Worm (Caenorhabditis elegans) whole organism, L3 larva: ENCODE data around the gene F53F8.3.

Experiments used
- ceh-82 ChIP-seq: fragments of 150-350 bp; optimal IDR thresholded peaks from 2 replicates; lab custom pipeline; 2014; ENCODE audit warnings: missing biosample characterization, missing genetic modification characterization
- daf-12 ChIP-seq: fragments of 150-350 bp; optimal IDR thresholded peaks from 2 replicates; lab custom pipeline; 2014; ENCODE audit warnings: missing biosample characterization, missing genetic modification reagents, missing genetic modification characterization
- elt-1 ChIP-seq: fragments of 150-350 bp; optimal IDR thresholded peaks from 2 replicates; lab custom pipeline; 2014; ENCODE audit warnings: missing biosample characterization, missing genetic modification characterization
- elt-2 ChIP-seq: sonication (generic microtip); optimal IDR thresholded peaks from 2 replicates; lab custom pipeline; 2016; ENCODE audit warnings: missing genetic modification reagents, mild to moderate bottlenecking, missing genetic modification characterization, missing compliant biosample characterization
- jun-1 ChIP-seq: fragments of 150-350 bp; optimal IDR thresholded peaks from 2 replicates; lab custom pipeline; 2014; ENCODE audit warnings: missing biosample characterization, missing genetic modification reagents, missing genetic modification characterization
- nfya-1 ChIP-seq: sonication (generic microtip); optimal IDR thresholded peaks from 2 replicates; lab custom pipeline; 2017; ENCODE audit warnings: missing genetic modification characterization, mild to moderate bottlenecking, missing compliant biosample characterization, antibody characterized with exemption, moderate library complexity; ENCODE audit not compliant: insufficient read depth
- nhr-25 ChIP-seq: sonication (generic microtip); optimal IDR thresholded peaks from 2 replicates; lab custom pipeline; 2017; ENCODE audit warnings: missing biosample characterization, missing genetic modification characterization
- nhr-77 ChIP-seq: fragments of 150-350 bp; optimal IDR thresholded peaks from 2 replicates; lab custom pipeline; 2014; ENCODE audit warnings: missing biosample characterization, missing genetic modification characterization
- pha-4 ChIP-seq: fragments of 150-350 bp; optimal IDR thresholded peaks from 2 replicates; lab custom pipeline; 2014; ENCODE audit warnings: missing biosample characterization, missing genetic modification reagents, missing genetic modification characterization
- pqm-1 ChIP-seq: fragments of 150-350 bp; optimal IDR thresholded peaks from 2 replicates; lab custom pipeline; 2017; ENCODE audit warnings: missing biosample characterization, missing genetic modification characterization, inconsistent platforms
- skn-1 ChIP-seq: fragments of 150-350 bp; optimal IDR thresholded peaks from 2 replicates; lab custom pipeline; 2014; ENCODE audit warnings: missing biosample characterization, missing genetic modification characterization
- unc-39 ChIP-seq: sonication (generic microtip); optimal IDR thresholded peaks from 4 replicates; lab custom pipeline; 2017; ENCODE audit warnings: missing biosample characterization, missing genetic modification characterization
- unc-62 ChIP-seq: fragments of 150-350 bp; sonication (generic microtip); optimal IDR thresholded peaks from 4 replicates; lab custom pipeline; 2014; ENCODE audit warnings: missing biosample characterization, missing genetic modification reagents, missing genetic modification characterization

DNA sequence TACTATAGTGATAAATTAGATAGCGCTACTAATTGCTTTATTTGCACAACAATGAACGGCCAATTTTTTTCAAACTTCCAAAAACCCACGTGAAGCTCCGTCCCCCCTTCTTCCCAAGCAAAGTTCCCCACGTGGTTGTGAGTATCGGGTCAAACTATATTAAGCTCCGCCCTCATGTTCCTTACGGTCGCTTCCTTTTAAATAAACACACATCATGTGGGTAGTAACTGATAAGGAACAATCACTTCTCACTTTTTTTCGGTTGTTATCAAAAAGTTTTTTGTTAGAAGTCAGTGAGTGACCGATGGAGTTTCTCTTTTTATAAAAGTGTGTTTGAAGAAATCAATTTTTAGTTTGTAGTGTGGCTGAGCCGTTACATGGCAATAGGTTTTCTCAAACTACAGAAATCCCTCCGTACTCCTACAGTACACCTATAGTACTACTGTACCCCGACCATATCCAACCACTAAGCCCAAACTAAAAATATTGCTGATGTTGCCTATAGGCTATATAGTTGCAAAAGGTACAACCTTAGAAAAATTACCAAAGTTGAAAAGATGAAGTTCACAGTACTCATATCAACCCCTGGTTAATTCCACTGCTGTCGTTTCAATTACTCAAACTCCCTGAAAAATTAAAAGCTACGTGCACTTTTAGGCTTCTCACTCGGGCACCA, 23.1 kb upstream of the F53F8.3 start:
- TF ChIP-seq daf-12 (tag; lab: Kevin White, UChicago), result no peak
- no peak for TF ChIP-seq unc-62 (GFP tag; lab: Kevin White, UChicago)
- TF ChIP-seq skn-1 (tag; lab: Kevin White, UChicago), result no peak
- peak; percentile 98 for TF ChIP-seq pqm-1 (tag; lab: Kevin White, UChicago)
- peak; percentile 89 for TF ChIP-seq jun-1
- peak; percentile 86 for TF ChIP-seq pha-4 (tag; lab: Kevin White, UChicago)
- no peak for TF ChIP-seq ceh-82
- TF ChIP-seq elt-2, result peak; percentile 97
- peak; percentile 14 for TF ChIP-seq nfya-1 (tag; lab: Kevin White, UChicago)
- no peak for TF ChIP-seq unc-39 (tag; lab: Kevin White, UChicago)
- TF ChIP-seq nhr-77, result no peak
- TF ChIP-seq nhr-25 (tag; lab: Kevin White, UChicago), result no peak
- no peak for TF ChIP-seq elt-1 (tag; lab: Kevin White, UChicago)
